Fruit fly (Drosophila melanogaster) whole organism: Measurements from ENCODE around the gene Hex-t2.
A peak's percentile ranks its signal among the peaks of the same experiment; 100 is the strongest.

Source experiments
- CG8478 ChIP-seq: fragments of >200 bp; optimal IDR thresholded peaks from 2 replicates; lab custom pipeline; 2018; ENCODE audit warnings: inconsistent platforms
- Dll ChIP-seq: fragments of >200 bp; optimal IDR thresholded peaks from 2 replicates; lab custom pipeline; 2017
- EcR ChIP-seq, 2 experiments: fragments of >200 bp; optimal IDR thresholded peaks; 2 replicates each; lab custom pipeline; 2017; ENCODE audit warnings: missing biosample characterization in 2 of 2, missing genetic modification characterization in 2 of 2, missing genetic modification reagents in 2 of 2
- pan ChIP-seq: fragments of >200 bp; optimal IDR thresholded peaks from 2 replicates; lab custom pipeline; 2017
- psq ChIP-seq: fragments of >200 bp; optimal IDR thresholded peaks from 2 replicates; lab custom pipeline; 2017
- usp ChIP-seq: fragments of >200 bp; optimal IDR thresholded peaks from 2 replicates; lab custom pipeline; 2017; ENCODE audit warnings: missing biosample characterization, missing genetic modification characterization, mixed read lengths

The Hex-t2 gene

dm6 chr3R:26461226-26461805 lies 10.8 kb downstream of the Hex-t2 start, which contains the start of gene CG5455:
Gene CG5455, plus strand, starts transcription at chr3R:26461527.
- TF ChIP-seq pan (lab: Kevin White, UChicago) (no peak), Dll (lab: Kevin White, UChicago) (no peak), EcR (GFP tag; optimal IDR thresholded peaks at IDR 0.05; lab: Kevin White, UChicago) (no peak), usp (GFP tag; lab: Kevin White, UChicago) (no peak), CG8478 (lab: Kevin White, UChicago) (no peak), psq (lab: Kevin White, UChicago) (no peak)

DNA sequence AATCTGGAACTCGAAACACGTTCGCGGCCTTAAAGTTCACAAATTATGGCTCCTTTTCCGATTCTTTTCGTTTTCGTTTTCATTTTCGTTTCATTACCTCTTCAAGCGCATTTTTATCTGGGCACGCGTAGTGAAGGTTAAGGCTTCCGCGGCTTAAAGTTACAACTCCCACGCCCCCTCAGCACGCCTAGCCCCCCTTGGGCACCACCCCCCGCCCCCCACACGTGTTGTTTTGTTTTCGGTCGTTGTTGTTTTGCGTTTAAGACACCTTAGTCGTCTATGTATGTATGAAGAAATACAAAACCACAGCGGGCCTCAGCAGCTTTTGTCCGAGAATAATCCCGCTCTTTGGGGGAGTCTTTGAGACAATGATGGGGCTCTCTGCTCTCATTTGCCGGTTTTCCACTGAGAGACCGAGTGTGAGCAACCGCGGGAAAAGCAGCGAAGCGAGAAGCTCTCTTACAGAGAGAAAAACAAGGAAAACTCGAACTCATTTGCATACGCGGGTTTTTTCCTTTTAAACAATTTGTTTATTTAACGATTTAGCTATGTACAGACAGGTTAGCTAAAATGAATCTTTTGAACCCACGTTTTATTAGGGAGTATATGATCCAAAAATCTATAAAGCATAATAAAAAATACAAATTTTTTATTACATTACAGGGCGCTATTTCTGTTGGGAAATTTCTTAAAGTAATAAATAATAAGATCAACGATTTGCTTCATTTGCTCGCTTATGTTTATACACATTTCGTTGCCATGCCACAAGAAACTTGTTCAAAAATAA lies 11.9 kb downstream of the Hex-t2 start:
- peak; percentile 15 for TF ChIP-seq Dll (lab: Kevin White, UChicago)
- TF ChIP-seq pan (lab: Kevin White, UChicago): no peak

dm6 chr3R:26463146-26463545 lies 12.7 kb downstream of the Hex-t2 start:
- TF ChIP-seq EcR (GFP tag; optimal IDR thresholded peaks at IDR 0.05; lab: Kevin White, UChicago) (no peak), pan (lab: Kevin White, UChicago) (no peak), CG8478 (lab: Kevin White, UChicago) (no peak), psq (lab: Kevin White, UChicago) (no peak), Dll (lab: Kevin White, UChicago) (no peak), usp (GFP tag; lab: Kevin White, UChicago) (no peak)

DNA sequence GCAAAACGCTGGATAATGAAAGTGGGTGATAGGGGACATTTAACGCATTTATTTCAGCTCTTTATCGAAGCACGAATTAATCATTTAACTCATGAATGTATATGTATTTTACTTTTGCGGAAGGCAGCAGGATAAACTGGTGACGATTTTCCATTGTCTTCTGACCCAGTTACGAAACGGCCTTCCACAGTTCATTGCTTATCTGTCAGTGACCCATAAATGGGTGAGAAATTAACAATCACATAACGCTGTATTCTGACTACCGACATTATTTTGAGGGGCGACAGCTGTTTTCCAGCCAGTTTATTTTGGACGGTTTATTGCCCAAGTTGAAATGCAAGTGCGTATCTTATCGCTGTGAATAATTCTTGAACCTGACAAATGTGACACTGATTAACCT lies 13.1 kb downstream of the Hex-t2 start:
- TF ChIP-seq usp (GFP tag; lab: Kevin White, UChicago) (no peak), psq (lab: Kevin White, UChicago) (no peak), pan (lab: Kevin White, UChicago) (no peak), Dll (lab: Kevin White, UChicago) (no peak), EcR (GFP tag; optimal IDR thresholded peaks at IDR 0.05; lab: Kevin White, UChicago) (no peak), CG8478 (lab: Kevin White, UChicago) (no peak)

DNA sequence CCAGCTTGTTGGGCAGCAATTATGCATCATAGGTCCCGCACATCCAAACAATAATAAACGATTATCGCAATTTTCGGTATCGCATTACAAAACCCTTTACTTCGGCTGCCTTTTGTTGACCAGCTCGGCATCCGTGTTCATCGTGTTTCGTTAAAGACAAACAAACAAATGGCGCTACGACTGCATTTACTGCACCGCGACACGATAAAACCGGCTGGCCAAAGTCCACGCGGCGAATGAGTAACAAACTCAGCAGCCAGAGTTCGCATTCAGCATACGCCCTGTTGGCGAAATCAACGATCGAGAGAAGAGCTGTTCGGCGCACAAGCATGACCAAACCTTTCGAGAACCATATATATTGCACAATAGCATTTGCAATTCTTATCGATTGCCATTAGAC lies 13.9 kb downstream of the Hex-t2 start:
- TF ChIP-seq pan (lab: Kevin White, UChicago) (no peak), psq (lab: Kevin White, UChicago) (no peak)

dm6 chr3R:26465121-26465520 lies 14.7 kb downstream of the Hex-t2 start:
- TF ChIP-seq Dll (lab: Kevin White, UChicago) (no peak), EcR (GFP tag; optimal IDR thresholded peaks at IDR 0.05; lab: Kevin White, UChicago) (no peak), usp (GFP tag; lab: Kevin White, UChicago) (no peak), psq (lab: Kevin White, UChicago) (no peak), pan (lab: Kevin White, UChicago) (no peak), CG8478 (lab: Kevin White, UChicago) (no peak)

DNA sequence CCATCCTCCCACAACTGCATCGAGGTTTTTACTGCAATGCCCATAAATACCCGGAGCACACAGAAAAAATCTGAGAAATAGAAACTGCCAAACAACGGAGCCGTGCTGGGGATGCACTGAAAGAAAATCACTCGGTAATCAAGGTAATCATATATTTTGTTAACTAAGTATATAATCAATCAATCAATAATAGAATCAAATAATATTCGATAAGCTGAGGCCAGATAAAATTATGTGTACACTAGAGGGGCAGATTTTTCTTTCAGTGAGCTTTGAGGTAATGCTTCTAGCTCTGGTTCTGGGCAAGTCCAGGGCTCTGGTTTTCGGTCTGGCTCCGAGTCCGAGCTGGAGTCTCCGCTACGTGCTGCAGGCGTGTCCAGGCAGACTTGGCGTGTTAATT lies 27.6 kb downstream of the Hex-t2 start:
- TF ChIP-seq Dll (lab: Kevin White, UChicago): no peak
- no peak for TF ChIP-seq EcR (GFP tag; optimal IDR thresholded peaks at IDR 0.05; lab: Kevin White, UChicago)
- no peak for TF ChIP-seq pan (lab: Kevin White, UChicago)
- TF ChIP-seq psq (lab: Kevin White, UChicago): no peak
- TF ChIP-seq usp (GFP tag; lab: Kevin White, UChicago): no peak
- no peak for TF ChIP-seq CG8478 (lab: Kevin White, UChicago)

- TF ChIP-seq Dll (lab: Kevin White, UChicago) (no peak), EcR (GFP tag; optimal IDR thresholded peaks at IDR 0.05; lab: Kevin White, UChicago) (no peak), psq (lab: Kevin White, UChicago) (no peak), pan (lab: Kevin White, UChicago) (no peak), CG8478 (lab: Kevin White, UChicago) (no peak), usp (GFP tag; lab: Kevin White, UChicago) (no peak)
These were observed 28.2 kb downstream of the Hex-t2 start for dm6 chr3R:26478644-26479043.

dm6 chr3R:26479208-26479607 lies 28.7 kb downstream of the Hex-t2 start:
- TF ChIP-seq usp (GFP tag; lab: Kevin White, UChicago) (no peak), EcR (GFP tag; optimal IDR thresholded peaks at IDR 0.05; lab: Kevin White, UChicago) (no peak), CG8478 (lab: Kevin White, UChicago) (no peak), Dll (lab: Kevin White, UChicago) (no peak), psq (lab: Kevin White, UChicago) (no peak), pan (lab: Kevin White, UChicago) (no peak)

DNA sequence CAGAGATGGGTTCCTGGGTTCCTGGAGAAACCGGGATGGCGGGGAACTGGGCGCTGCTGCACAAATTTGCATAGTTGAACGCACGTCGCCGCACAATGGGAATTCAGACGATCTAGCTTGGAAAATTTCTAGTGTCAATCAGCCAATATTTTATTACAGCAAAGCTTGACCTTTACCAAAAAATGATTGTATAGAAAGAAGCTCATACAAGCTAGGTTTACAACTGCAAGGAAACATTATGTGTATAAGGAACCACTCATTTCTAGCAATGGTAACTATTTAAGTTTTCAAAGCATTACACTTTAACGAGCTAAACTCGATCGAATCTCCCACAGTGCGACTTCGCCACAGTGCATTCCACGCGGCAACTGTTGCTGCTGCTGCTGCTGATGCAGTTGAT lies 29.9 kb downstream of the Hex-t2 start:
- TF ChIP-seq usp (GFP tag; lab: Kevin White, UChicago) (no peak), CG8478 (lab: Kevin White, UChicago) (no peak), pan (lab: Kevin White, UChicago) (no peak), Dll (lab: Kevin White, UChicago) (no peak), psq (lab: Kevin White, UChicago) (no peak), EcR (GFP tag; optimal IDR thresholded peaks at IDR 0.05; lab: Kevin White, UChicago) (no peak)

dm6 chr3R:26481231-26481630 lies 30.8 kb downstream of the Hex-t2 start:
- no peak for TF ChIP-seq CG8478 (lab: Kevin White, UChicago)

- TF ChIP-seq usp (GFP tag; lab: Kevin White, UChicago): no peak
- no peak for TF ChIP-seq Dll (lab: Kevin White, UChicago)
- TF ChIP-seq CG8478 (lab: Kevin White, UChicago): no peak
- TF ChIP-seq psq (lab: Kevin White, UChicago): no peak
- TF ChIP-seq pan (lab: Kevin White, UChicago): no peak
- no peak for TF ChIP-seq EcR (GFP tag; optimal IDR thresholded peaks at IDR 0.05; lab: Kevin White, UChicago)
These were observed 33.2 kb downstream of the Hex-t2 start for dm6 chr3R:26483657-26484056.
